Fruit fly (Drosophila melanogaster): ENCODE measurements around the gene CG11037.

CG11037 gene

DNA sequence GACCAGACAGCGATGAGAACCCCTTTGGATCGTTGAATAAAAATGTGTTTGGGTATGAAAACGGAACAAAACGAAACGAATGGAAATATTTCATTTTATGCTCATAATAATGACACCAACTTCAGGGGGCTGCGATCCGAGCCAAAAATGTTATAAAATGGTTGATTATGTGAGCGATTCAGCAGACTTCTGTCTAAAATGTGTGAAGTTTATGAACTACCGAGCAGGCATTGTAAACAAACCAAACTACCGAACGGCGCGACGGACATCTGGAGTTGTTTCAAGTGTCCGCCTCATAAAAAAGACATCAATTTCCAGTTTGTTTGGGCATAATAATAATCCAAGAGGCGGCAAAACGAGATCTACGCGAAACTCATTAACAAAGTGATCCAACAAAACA lies 40.7 kb downstream of the CG11037 start:
- TF ChIP-seq fru (GFP tag; optimal IDR thresholded peaks at IDR 0.05) = no peak
- TF ChIP-seq N (GFP tag; optimal IDR thresholded peaks at IDR 0.05) = no peak
- no peak for TF ChIP-seq Sp1 (GFP tag; optimal IDR thresholded peaks at IDR 0.05)
- no peak for TF ChIP-seq br (GFP tag; optimal IDR thresholded peaks at IDR 0.05)
- no peak for TF ChIP-seq Abd-B (GFP tag; optimal IDR thresholded peaks at IDR 0.05)
- no peak for TF ChIP-seq OdsH (GFP tag; optimal IDR thresholded peaks at IDR 0.05)
- no peak for TF ChIP-seq dl (GFP tag; optimal IDR thresholded peaks at IDR 0.05; ENCODE audit: insufficient read depth in 1 of 2, partially characterized antibody in 2 of 2)
- TF ChIP-seq Rel (GFP tag; optimal IDR thresholded peaks at IDR 0.05) = no peak
- TF ChIP-seq Rel (tag; optimal IDR thresholded peaks at IDR 0.05) = no peak
- TF ChIP-seq CrebA (GFP tag; optimal IDR thresholded peaks at IDR 0.05; ENCODE audit: borderline replicate concordance) = no peak
- no peak for TF ChIP-seq tai (GFP tag; optimal IDR thresholded peaks at IDR 0.05)
- no peak for TF ChIP-seq Hr78 (GFP tag; optimal IDR thresholded peaks at IDR 0.05)
- no peak for TF ChIP-seq Hr83 (GFP tag; optimal IDR thresholded peaks at IDR 0.05; ENCODE audit: poor library complexity, severe bottlenecking)
- no peak for TF ChIP-seq foxo (GFP tag; optimal IDR thresholded peaks at IDR 0.05)
- TF ChIP-seq Dfd (GFP tag; optimal IDR thresholded peaks at IDR 0.05) = no peak
- TF ChIP-seq dsf (GFP tag; optimal IDR thresholded peaks at IDR 0.05; ENCODE audit: borderline replicate concordance) = no peak

- TF ChIP-seq sv (GFP tag; optimal IDR thresholded peaks at IDR 0.05) (no peak), lola (GFP tag; optimal IDR thresholded peaks at IDR 0.05) (no peak), Sp1 (GFP tag; optimal IDR thresholded peaks at IDR 0.05) (no peak), Hr83 (GFP tag; optimal IDR thresholded peaks at IDR 0.05; ENCODE audit: poor library complexity, severe bottlenecking) (no peak), OdsH (GFP tag; optimal IDR thresholded peaks at IDR 0.05) (no peak), Myc (optimal IDR thresholded peaks at IDR 0.05) (no peak), psq (GFP tag; optimal IDR thresholded peaks at IDR 0.05) (no peak), Abd-B (GFP tag; optimal IDR thresholded peaks at IDR 0.05) (no peak)
These were observed 42.2 kb downstream of the CG11037 start for dm6 chr3L:20918945-20919344.

DNA sequence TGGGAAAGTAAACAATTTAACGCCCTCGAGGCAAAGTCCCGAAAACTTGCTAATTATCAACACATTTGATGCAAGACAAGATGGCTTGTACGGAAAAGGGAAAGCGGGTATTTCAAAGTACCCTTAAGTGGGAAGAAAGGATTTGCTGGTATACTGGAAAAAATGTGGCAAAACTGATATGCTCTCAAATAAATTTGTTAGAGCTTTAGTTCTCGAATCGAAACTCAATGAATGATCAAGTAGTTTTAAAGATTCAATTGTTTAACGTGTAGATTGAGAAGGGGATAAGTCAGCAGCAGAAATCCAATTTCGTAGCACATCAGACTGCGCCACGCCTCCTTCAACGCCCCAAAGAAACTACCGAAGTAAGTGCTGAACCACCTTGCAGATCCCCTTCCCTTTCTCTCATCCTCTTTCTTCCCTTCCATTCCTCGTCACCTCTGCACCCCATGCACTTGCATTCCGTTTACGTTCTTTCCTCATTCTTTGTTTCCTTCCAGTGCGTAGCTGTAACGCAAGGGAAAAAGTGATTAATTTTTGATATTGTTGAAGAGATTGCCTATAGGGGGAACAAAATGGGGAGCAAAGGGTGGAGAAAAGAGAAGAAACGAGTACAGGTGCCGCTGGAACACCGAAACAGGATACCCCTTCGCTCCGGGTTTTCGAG lies 44.0 kb downstream of the CG11037 start:
- TF ChIP-seq psq (GFP tag; optimal IDR thresholded peaks at IDR 0.05) = peak; percentile 90
- TF ChIP-seq rgr (GFP tag; optimal IDR thresholded peaks at IDR 0.05) = peak; percentile 23
- TF ChIP-seq h (GFP tag; optimal IDR thresholded peaks at IDR 0.05) = peak; percentile 44
- peak; percentile 52 for TF ChIP-seq woc (GFP tag; optimal IDR thresholded peaks at IDR 0.05)
- no peak for TF ChIP-seq Abd-B (GFP tag; optimal IDR thresholded peaks at IDR 0.05)
- no peak for TF ChIP-seq CG32264 (GFP tag; optimal IDR thresholded peaks at IDR 0.05)
- TF ChIP-seq lola (GFP tag; optimal IDR thresholded peaks at IDR 0.05) = no peak
- TF ChIP-seq jim (GFP tag; optimal IDR thresholded peaks at IDR 0.05) = no peak
- TF ChIP-seq sv (GFP tag; optimal IDR thresholded peaks at IDR 0.05) = no peak
- TF ChIP-seq ey (GFP tag; optimal IDR thresholded peaks at IDR 0.05) = peak; percentile 26
- no peak for TF ChIP-seq Jra (GFP tag; optimal IDR thresholded peaks at IDR 0.05)
- peak; percentile 23 for TF ChIP-seq Sp1 (GFP tag; optimal IDR thresholded peaks at IDR 0.05)
- peak in 1 of 2 experiments; percentile 37 for TF ChIP-seq foxo (GFP tag; optimal IDR thresholded peaks at IDR 0.05)
- TF ChIP-seq HLH106 (tag; optimal IDR thresholded peaks at IDR 0.05) = peak; percentile 30
- peak; percentile 59 for TF ChIP-seq fru (GFP tag; optimal IDR thresholded peaks at IDR 0.05)
- no peak for TF ChIP-seq N (GFP tag; optimal IDR thresholded peaks at IDR 0.05)
- TF ChIP-seq Myc (optimal IDR thresholded peaks at IDR 0.05) = no peak
- TF ChIP-seq Hr78 (GFP tag; optimal IDR thresholded peaks at IDR 0.05) = no peak

DNA sequence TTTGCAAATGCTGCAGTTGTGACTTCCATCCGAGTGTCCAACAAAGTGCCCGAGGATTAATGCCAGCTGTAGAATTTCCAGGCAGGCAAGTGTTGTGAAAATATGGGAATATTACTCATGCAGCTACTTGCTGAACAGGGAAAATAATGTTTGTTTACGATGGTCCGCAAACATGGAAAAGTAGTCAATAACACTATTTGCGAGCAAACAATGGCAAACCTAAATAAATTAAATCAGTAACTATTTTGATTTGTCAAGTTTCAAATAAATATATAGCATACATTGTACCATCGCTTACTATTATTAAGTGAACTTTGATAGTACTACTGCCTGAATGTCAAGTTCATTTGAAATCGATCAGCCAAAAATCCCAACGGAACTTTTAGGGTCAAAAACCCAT lies 46.1 kb downstream of the CG11037 start:
- no peak for TF ChIP-seq sage (GFP tag; optimal IDR thresholded peaks at IDR 0.05)
- TF ChIP-seq HLH106 (tag; optimal IDR thresholded peaks at IDR 0.05) = no peak
- TF ChIP-seq Hnf4 (GFP tag; optimal IDR thresholded peaks at IDR 0.05) = no peak
- no peak for TF ChIP-seq Jra (GFP tag; optimal IDR thresholded peaks at IDR 0.05)
- TF ChIP-seq Sp1 (GFP tag; optimal IDR thresholded peaks at IDR 0.05) = no peak
- TF ChIP-seq Dif (GFP tag; optimal IDR thresholded peaks at IDR 0.05; ENCODE audit: partially characterized antibody) = no peak
- no peak for TF ChIP-seq Abd-B (GFP tag; optimal IDR thresholded peaks at IDR 0.05)
- no peak for TF ChIP-seq OdsH (GFP tag; optimal IDR thresholded peaks at IDR 0.05)
- no peak for TF ChIP-seq CG32264 (GFP tag; optimal IDR thresholded peaks at IDR 0.05)
- TF ChIP-seq foxo (GFP tag; optimal IDR thresholded peaks at IDR 0.05) = no peak

dm6 chr3L:20914375-20914774 lies 46.8 kb downstream of the CG11037 start:
- TF ChIP-seq Hr78 (GFP tag; optimal IDR thresholded peaks at IDR 0.05) (no peak), Vsx2 (GFP tag; optimal IDR thresholded peaks at IDR 0.05; ENCODE audit: partially characterized antibody) (no peak), OdsH (GFP tag; optimal IDR thresholded peaks at IDR 0.05) (no peak), HLH106 (tag; optimal IDR thresholded peaks at IDR 0.05) (no peak), Rel (GFP tag; optimal IDR thresholded peaks at IDR 0.05) (no peak), Rel (tag; optimal IDR thresholded peaks at IDR 0.05) (no peak), Abd-B (GFP tag; optimal IDR thresholded peaks at IDR 0.05) (no peak), Myc (optimal IDR thresholded peaks at IDR 0.05) (no peak), foxo (GFP tag; optimal IDR thresholded peaks at IDR 0.05) (no peak), tai (GFP tag; optimal IDR thresholded peaks at IDR 0.05) (no peak), sage (GFP tag; optimal IDR thresholded peaks at IDR 0.05) (no peak), h (GFP tag; optimal IDR thresholded peaks at IDR 0.05) (no peak), usp (GFP tag; optimal IDR thresholded peaks at IDR 0.05) (no peak), Sp1 (GFP tag; optimal IDR thresholded peaks at IDR 0.05) (no peak), Hr83 (GFP tag; optimal IDR thresholded peaks at IDR 0.05; ENCODE audit: poor library complexity, severe bottlenecking) (no peak), GATAd (GFP tag; optimal IDR thresholded peaks at IDR 0.05) (no peak), jim (GFP tag; optimal IDR thresholded peaks at IDR 0.05) (no peak), Dif (GFP tag; optimal IDR thresholded peaks at IDR 0.05; ENCODE audit: partially characterized antibody) (no peak)

Data from whole organism, wandering third instar larva.